Comparison of ENCODE assay signal across 1 fruit fly cellular context in the genomic region with DNA sequence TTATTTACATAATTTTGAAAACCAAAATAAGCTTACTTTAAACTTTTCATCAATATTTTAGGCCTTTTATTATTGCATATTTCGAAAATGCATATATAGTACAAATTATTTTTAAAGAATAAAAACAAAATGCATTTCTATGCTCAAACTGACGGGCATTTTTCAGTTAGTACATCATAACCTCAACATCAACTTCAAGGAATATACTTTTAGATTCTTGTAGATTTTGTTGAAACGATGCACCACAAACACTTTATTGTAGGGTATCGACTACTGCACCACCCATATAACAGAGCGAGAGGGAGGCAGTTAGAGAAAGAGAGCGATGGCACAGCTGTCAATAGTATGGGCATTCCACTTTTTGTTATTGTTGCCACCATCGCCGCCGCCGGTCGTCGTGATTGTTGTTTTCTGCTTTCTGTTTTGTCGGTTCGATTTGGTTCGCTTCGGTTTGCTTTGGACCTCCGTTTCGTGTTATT.
TF ChIP-seq lines count a peak whose summit lies in the region.

No protein-coding gene starts in this region.

TF ChIP-seq in whole organism, embryonic, 481 proteins besides CTCF, POLR2A, EP300 and RAD21 (continued from another document and continues in another):
- peak; percentile 76 for TF ChIP-seq CG33557 (GFP tag; optimal IDR thresholded peaks at IDR 0.05; lab: Kevin White, UChicago)
- peak; percentile 73 for TF ChIP-seq sd (tag; optimal IDR thresholded peaks at IDR 0.05; lab: Kevin White, UChicago)
- TF ChIP-seq Adf1 (GFP tag; IDR thresholded peaks at IDR 0.05; lab: Robert Waterston, UW), result no peak
- TF ChIP-seq CG12071 (GFP tag; optimal IDR thresholded peaks at IDR 0.05; lab: Kevin White, UChicago), result peak; percentile 87
- no peak for TF ChIP-seq gfzf (GFP tag; optimal IDR thresholded peaks at IDR 0.05; lab: Kevin White, UChicago)
- peak; percentile 79 for TF ChIP-seq CG13123 (GFP tag; optimal IDR thresholded peaks at IDR 0.05; lab: Kevin White, UChicago)
- peak; percentile 75 for TF ChIP-seq CG30020 (tag; optimal IDR thresholded peaks at IDR 0.05; lab: Kevin White, UChicago)
- TF ChIP-seq ham (GFP tag; IDR thresholded peaks at IDR 0.05; lab: Robert Waterston, UW), result no peak
- TF ChIP-seq org-1 (GFP tag; optimal IDR thresholded peaks at IDR 0.05; lab: Kevin White, UChicago), result peak; percentile 95
- TF ChIP-seq Fer1 (GFP tag; optimal IDR thresholded peaks at IDR 0.05; lab: Kevin White, UChicago), result peak; percentile 85
- no peak for TF ChIP-seq usp (GFP tag; optimal IDR thresholded peaks at IDR 0.05; lab: Kevin White, UChicago)
- TF ChIP-seq TFAM (GFP tag; optimal IDR thresholded peaks at IDR 0.05; lab: Kevin White, UChicago), result peak; percentile 42
- peak; percentile 37 for TF ChIP-seq CG7271 (tag; optimal IDR thresholded peaks at IDR 0.05; lab: Kevin White, UChicago)
- peak; percentile 71; the same call in 2 of the 3 replicates for TF ChIP-seq ase (GFP tag; IDR thresholded peaks at IDR 0.05; lab: Robert Waterston, UW)
- peak; percentile 27; the same call in 1 of the 2 replicates for TF ChIP-seq Dip2 (GFP tag; IDR thresholded peaks at IDR 0.05; lab: Robert Waterston, UW)
- TF ChIP-seq hkb (optimal IDR thresholded peaks at IDR 0.05; lab: Kevin White, UChicago), result no peak
- TF ChIP-seq hkb (GFP tag; IDR thresholded peaks at IDR 0.05; lab: Robert Waterston, UW), result peak; percentile 83
- TF ChIP-seq Taf1 (GFP tag; IDR thresholded peaks at IDR 0.05; lab: Robert Waterston, UW), result 0 out of 2 replicates have a peak, but pooled peaks have one; percentile 18
- no peak for TF ChIP-seq CG42726 (GFP tag; IDR thresholded peaks at IDR 0.05; lab: Robert Waterston, UW; ENCODE audit: partially characterized antibody)
- peak; percentile 66 for TF ChIP-seq Atf6 (GFP tag; IDR thresholded peaks at IDR 0.05; lab: Robert Waterston, UW)
- peak; percentile 88 for TF ChIP-seq dysf (GFP tag; IDR thresholded peaks at IDR 0.05; lab: Robert Waterston, UW)
- TF ChIP-seq ab (GFP tag; optimal IDR thresholded peaks at IDR 0.05; lab: Kevin White, UChicago), result peak; percentile 57
- TF ChIP-seq Optix (GFP tag; IDR thresholded peaks at IDR 0.05; lab: Robert Waterston, UW), result peak; percentile 64; the same call in 1 of the 3 replicates
- no peak for TF ChIP-seq HLHmδ (GFP tag; optimal IDR thresholded peaks at IDR 0.05; lab: Kevin White, UChicago)
- peak; percentile 72 for TF ChIP-seq NC2α (GFP tag; optimal IDR thresholded peaks at IDR 0.05; lab: Kevin White, UChicago)
- peak; percentile 72 for TF ChIP-seq tup (GFP tag; optimal IDR thresholded peaks at IDR 0.05; lab: Kevin White, UChicago)
- no peak for TF ChIP-seq CG7745 (tag; optimal IDR thresholded peaks at IDR 0.05; lab: Kevin White, UChicago)
- TF ChIP-seq gt (GFP tag; IDR thresholded peaks at IDR 0.05; lab: Robert Waterston, UW), result 0 out of 2 replicates have a peak, but pooled peaks have one; percentile 46
- TF ChIP-seq mirr (GFP tag; optimal IDR thresholded peaks at IDR 0.05; lab: Kevin White, UChicago), result no peak
- TF ChIP-seq CG4707 (GFP tag; optimal IDR thresholded peaks at IDR 0.05; lab: Kevin White, UChicago), result peak; percentile 75
- no peak for TF ChIP-seq Tbp (GFP tag; optimal IDR thresholded peaks at IDR 0.05; lab: Kevin White, UChicago)
- TF ChIP-seq maf-S (GFP tag; optimal IDR thresholded peaks at IDR 0.05; lab: Kevin White, UChicago), result peak; percentile 78
- peak; percentile 86; the same call in 2 of the 3 replicates for TF ChIP-seq so (GFP tag; IDR thresholded peaks at IDR 0.05; lab: Robert Waterston, UW)
- TF ChIP-seq CG17359 (tag; optimal IDR thresholded peaks at IDR 0.05; lab: Kevin White, UChicago), result peak; percentile 95
- peak; percentile 52 for TF ChIP-seq CG15514 (GFP tag; optimal IDR thresholded peaks at IDR 0.05; lab: Kevin White, UChicago)
- TF ChIP-seq Aef1 (GFP tag; IDR thresholded peaks at IDR 0.05; lab: Robert Waterston, UW), result peak; percentile 56; the same call in 2 of the 3 replicates
- peak; percentile 67; the same call in 1 of the 3 replicates for TF ChIP-seq Mrtf (GFP tag; IDR thresholded peaks at IDR 0.05; lab: Robert Waterston, UW)
- 0 out of 2 replicates have a peak, but pooled peaks have one; percentile 10 for TF ChIP-seq CG43689 (GFP tag; IDR thresholded peaks at IDR 0.05; lab: Robert Waterston, UW)
- TF ChIP-seq zfh1 (GFP tag; IDR thresholded peaks at IDR 0.05; lab: Robert Waterston, UW), result peak; percentile 82
- TF ChIP-seq dimm (GFP tag; IDR thresholded peaks at IDR 0.05; lab: Robert Waterston, UW), result peak; percentile 50; the same call in 1 of the 2 replicates
- peak; percentile 46 for TF ChIP-seq Myb (GFP tag; optimal IDR thresholded peaks at IDR 0.05; lab: Kevin White, UChicago)
- peak; percentile 77 for TF ChIP-seq CG16815 (GFP tag; optimal IDR thresholded peaks at IDR 0.05; lab: Kevin White, UChicago)
- TF ChIP-seq CG14710 (tag; optimal IDR thresholded peaks at IDR 0.05; lab: Kevin White, UChicago), result peak; percentile 94
- peak; percentile 79 for TF ChIP-seq HLH54F (GFP tag; optimal IDR thresholded peaks at IDR 0.05; lab: Kevin White, UChicago)
- TF ChIP-seq gce (GFP tag; IDR thresholded peaks at IDR 0.05; lab: Robert Waterston, UW), result peak; percentile 45; the same call in 1 of the 3 replicates
- TF ChIP-seq CG34376 (GFP tag; optimal IDR thresholded peaks at IDR 0.05; lab: Kevin White, UChicago), result peak; percentile 6
- peak; percentile 85 to 93 for TF ChIP-seq bsh (GFP tag; optimal IDR thresholded peaks at IDR 0.05; lab: Kevin White, UChicago)
- TF ChIP-seq Dll (GFP tag; IDR thresholded peaks at IDR 0.05; lab: Robert Waterston, UW; ENCODE audit: partially characterized antibody), result no peak
- TF ChIP-seq Ada2b (GFP tag; IDR thresholded peaks at IDR 0.05; lab: Robert Waterston, UW), result peak; percentile 66
- TF ChIP-seq en (GFP tag; optimal IDR thresholded peaks at IDR 0.05; lab: Kevin White, UChicago), result peak; percentile 75
- peak; percentile 79 for TF ChIP-seq Xrp1 (GFP tag; IDR thresholded peaks at IDR 0.05; lab: Robert Waterston, UW)
- peak; percentile 86 for TF ChIP-seq Atf-2 (GFP tag; optimal IDR thresholded peaks at IDR 0.05; lab: Kevin White, UChicago)
- TF ChIP-seq emc (GFP tag; optimal IDR thresholded peaks at IDR 0.05; lab: Kevin White, UChicago), result peak; percentile 45
- TF ChIP-seq Dfd (GFP tag; optimal IDR thresholded peaks at IDR 0.05; lab: Kevin White, UChicago), result no peak
- peak; percentile 56; the same call in 1 of the 2 replicates for TF ChIP-seq CG1024 (GFP tag; IDR thresholded peaks at IDR 0.05; lab: Robert Waterston, UW)
- peak; percentile 91 for TF ChIP-seq pum (GFP tag; optimal IDR thresholded peaks at IDR 0.05; lab: Kevin White, UChicago)
- TF ChIP-seq CG7987 (GFP tag; optimal IDR thresholded peaks at IDR 0.05; lab: Kevin White, UChicago), result peak; percentile 74
- peak; percentile 65 for TF ChIP-seq Deaf1 (tag; optimal IDR thresholded peaks at IDR 0.05; lab: Kevin White, UChicago)
- TF ChIP-seq Dek (tag; optimal IDR thresholded peaks at IDR 0.05; lab: Kevin White, UChicago), result peak; percentile 83
- TF ChIP-seq CG15011 (GFP tag; optimal IDR thresholded peaks at IDR 0.05; lab: Kevin White, UChicago), result peak; percentile 80
- TF ChIP-seq Oli (tag; optimal IDR thresholded peaks at IDR 0.05; lab: Kevin White, UChicago), result peak; percentile 97
- no peak for TF ChIP-seq zf30C (GFP tag; optimal IDR thresholded peaks at IDR 0.05; lab: Kevin White, UChicago)
- peak; percentile 71 for TF ChIP-seq CG17385 (GFP tag; optimal IDR thresholded peaks at IDR 0.05; lab: Kevin White, UChicago)
- peak; percentile 75 for TF ChIP-seq CG12299 (tag; optimal IDR thresholded peaks at IDR 0.05; lab: Kevin White, UChicago)
- TF ChIP-seq CG3065 (GFP tag; optimal IDR thresholded peaks at IDR 0.05; lab: Kevin White, UChicago), result peak; percentile 79
- TF ChIP-seq CG13424 (tag; optimal IDR thresholded peaks at IDR 0.05; lab: Kevin White, UChicago), result peak; percentile 95
- peak; percentile 84 for TF ChIP-seq Oaz (GFP tag; IDR thresholded peaks at IDR 0.05; lab: Robert Waterston, UW)
- TF ChIP-seq Nf-YC (tag; optimal IDR thresholded peaks at IDR 0.05; lab: Kevin White, UChicago), result peak; percentile 81
- TF ChIP-seq kah (GFP tag; optimal IDR thresholded peaks at IDR 0.05; lab: Kevin White, UChicago), result peak; percentile 84
- TF ChIP-seq ttk (GFP tag; IDR thresholded peaks at IDR 0.05; lab: Robert Waterston, UW), result peak; percentile 76
- TF ChIP-seq ash1 (GFP tag; optimal IDR thresholded peaks at IDR 0.05; lab: Kevin White, UChicago), result no peak
- TF ChIP-seq CG5953 (GFP tag; IDR thresholded peaks at IDR 0.05; lab: Robert Waterston, UW), result 0 out of 2 replicates have a peak, but pooled peaks have one; percentile 3
- 0 out of 3 replicates have a peak, but pooled peaks have one; percentile 6 for TF ChIP-seq sr (GFP tag; IDR thresholded peaks at IDR 0.05; lab: Robert Waterston, UW)
- TF ChIP-seq lmd (GFP tag; IDR thresholded peaks at IDR 0.05; lab: Robert Waterston, UW), result peak; percentile 85
- no peak; the same call in 1 of the 2 replicates for TF ChIP-seq klu (GFP tag; IDR thresholded peaks at IDR 0.05; lab: Robert Waterston, UW)
- peak; percentile 85 for TF ChIP-seq chn (GFP tag; optimal IDR thresholded peaks at IDR 0.05; lab: Kevin White, UChicago)
- TF ChIP-seq sqz (GFP tag; optimal IDR thresholded peaks at IDR 0.05; lab: Kevin White, UChicago), result peak; percentile 86
- peak; percentile 72 for TF ChIP-seq CG14441 (GFP tag; IDR thresholded peaks at IDR 0.05; lab: Robert Waterston, UW)
- TF ChIP-seq CG9727 (GFP tag; optimal IDR thresholded peaks at IDR 0.05; lab: Kevin White, UChicago), result peak; percentile 88
- TF ChIP-seq fd102C (GFP tag; optimal IDR thresholded peaks at IDR 0.05; lab: Kevin White, UChicago), result no peak
- TF ChIP-seq lilli (GFP tag; optimal IDR thresholded peaks at IDR 0.05; lab: Kevin White, UChicago), result peak; percentile 88
- peak; percentile 91 for TF ChIP-seq run (tag; optimal IDR thresholded peaks at IDR 0.05; lab: Kevin White, UChicago)
- peak; percentile 91 for TF ChIP-seq CG16863 (GFP tag; optimal IDR thresholded peaks at IDR 0.05; lab: Kevin White, UChicago)
- TF ChIP-seq CG7556 (GFP tag; optimal IDR thresholded peaks at IDR 0.05; lab: Kevin White, UChicago), result peak; percentile 96
- TF ChIP-seq CG10654 (GFP tag; optimal IDR thresholded peaks at IDR 0.05; lab: Kevin White, UChicago), result peak; percentile 92
- TF ChIP-seq CG2678 (tag; optimal IDR thresholded peaks at IDR 0.05; lab: Kevin White, UChicago), result peak; percentile 95
- TF ChIP-seq az2 (GFP tag; optimal IDR thresholded peaks at IDR 0.05; lab: Kevin White, UChicago), result peak; percentile 95
- TF ChIP-seq ci (GFP tag; IDR thresholded peaks at IDR 0.05; lab: Robert Waterston, UW), result peak; percentile 86
- TF ChIP-seq Neu2 (GFP tag; optimal IDR thresholded peaks at IDR 0.05; lab: Kevin White, UChicago; ENCODE audit: borderline replicate concordance), result no peak
- TF ChIP-seq NfI (GFP tag; optimal IDR thresholded peaks at IDR 0.05; lab: Kevin White, UChicago), result peak; percentile 90
- peak; percentile 90 for TF ChIP-seq pnt (GFP tag; optimal IDR thresholded peaks at IDR 0.05; lab: Kevin White, UChicago)
- peak; percentile 85 for TF ChIP-seq Chrac-16 (GFP tag; optimal IDR thresholded peaks at IDR 0.05; lab: Kevin White, UChicago)
- peak; percentile 94 for TF ChIP-seq CG15269 (tag; optimal IDR thresholded peaks at IDR 0.05; lab: Kevin White, UChicago)
- TF ChIP-seq rib (GFP tag; IDR thresholded peaks at IDR 0.05; lab: Robert Waterston, UW), result peak; percentile 45; the same call in 1 of the 2 replicates
- TF ChIP-seq CG8924 (tag; optimal IDR thresholded peaks at IDR 0.05; lab: Kevin White, UChicago), result peak; percentile 96
- TF ChIP-seq dati (GFP tag; IDR thresholded peaks at IDR 0.05; lab: Robert Waterston, UW), result no peak
- peak; percentile 97 for TF ChIP-seq CG31441 (GFP tag; IDR thresholded peaks at IDR 0.05; lab: Robert Waterston, UW)
- peak; percentile 47; the same call in 1 of the 2 replicates for TF ChIP-seq CG4404 (GFP tag; IDR thresholded peaks at IDR 0.05; lab: Robert Waterston, UW)
- TF ChIP-seq CG6765 (GFP tag; optimal IDR thresholded peaks at IDR 0.05; lab: Kevin White, UChicago), result peak; percentile 67
- TF ChIP-seq YL-1 (GFP tag; optimal IDR thresholded peaks at IDR 0.05; lab: Kevin White, UChicago), result peak; percentile 21
- no peak for TF ChIP-seq CG17612 (GFP tag; IDR thresholded peaks at IDR 0.05; lab: Robert Waterston, UW)
- TF ChIP-seq mld (GFP tag; IDR thresholded peaks at IDR 0.05; lab: Robert Waterston, UW; ENCODE audit: partially characterized antibody), result no peak
- TF ChIP-seq CG12769 (tag; optimal IDR thresholded peaks at IDR 0.05; lab: Kevin White, UChicago), result peak; percentile 73
- TF ChIP-seq CG31224 (GFP tag; IDR thresholded peaks at IDR 0.05; lab: Robert Waterston, UW), result peak; percentile 38; the same call in 1 of the 2 replicates
- TF ChIP-seq trh (GFP tag; optimal IDR thresholded peaks at IDR 0.05; lab: Kevin White, UChicago), result peak; percentile 81
- TF ChIP-seq CG30431 (GFP tag; optimal IDR thresholded peaks at IDR 0.05; lab: Kevin White, UChicago), result peak; percentile 75
- no peak for TF ChIP-seq CG7963 (GFP tag; IDR thresholded peaks at IDR 0.05; lab: Robert Waterston, UW; ENCODE audit: partially characterized antibody)
- no peak for TF ChIP-seq luna (GFP tag; optimal IDR thresholded peaks at IDR 0.05; lab: Kevin White, UChicago)
- peak; percentile 80 for TF ChIP-seq mam (GFP tag; optimal IDR thresholded peaks at IDR 0.05; lab: Kevin White, UChicago)
- TF ChIP-seq sim (GFP tag; IDR thresholded peaks at IDR 0.05; lab: Robert Waterston, UW), result peak; percentile 57; the same call in 1 of the 2 replicates
- TF ChIP-seq btn (GFP tag; optimal IDR thresholded peaks at IDR 0.05; lab: Kevin White, UChicago), result peak; percentile 67
- TF ChIP-seq CG6175 (GFP tag; IDR thresholded peaks at IDR 0.05; lab: Robert Waterston, UW), result no peak
- peak; percentile 84 for TF ChIP-seq lab (GFP tag; optimal IDR thresholded peaks at IDR 0.05; lab: Kevin White, UChicago)
- TF ChIP-seq Nf-YA (GFP tag; IDR thresholded peaks at IDR 0.05; lab: Robert Waterston, UW), result 0 out of 2 replicates have a peak, but pooled peaks have one; percentile 12
- peak; percentile 45 for TF ChIP-seq schlank (tag; optimal IDR thresholded peaks at IDR 0.05; lab: Kevin White, UChicago)
- TF ChIP-seq CG18599 (GFP tag; optimal IDR thresholded peaks at IDR 0.05; lab: Kevin White, UChicago), result peak; percentile 85
- peak; percentile 62 for TF ChIP-seq NK7.1 (GFP tag; optimal IDR thresholded peaks at IDR 0.05; lab: Kevin White, UChicago)
- TF ChIP-seq Abd-B (GFP tag; optimal IDR thresholded peaks at IDR 0.05; lab: Kevin White, UChicago), result peak; percentile 92
- TF ChIP-seq MESR4 (GFP tag; optimal IDR thresholded peaks at IDR 0.05; lab: Kevin White, UChicago), result peak; percentile 24
- peak; percentile 74 for TF ChIP-seq Hmx (GFP tag; optimal IDR thresholded peaks at IDR 0.05; lab: Kevin White, UChicago)
- no peak for TF ChIP-seq BEAF-32 (GFP tag; optimal IDR thresholded peaks at IDR 0.05; lab: Kevin White, UChicago)
- peak; percentile 85 for TF ChIP-seq Hmr (GFP tag; optimal IDR thresholded peaks at IDR 0.05; lab: Kevin White, UChicago)
